Fruit fly (Drosophila melanogaster) whole organism, wandering third instar larva: ENCODE data around the gene trol.

Experiments
- Abd-B ChIP-seq: fragments of >200 bp; optimal IDR thresholded peaks from 2 replicates; lab custom pipeline; 2017; ENCODE audit warnings: missing biosample characterization, missing genetic modification characterization
- Dfd ChIP-seq: fragments of >200 bp; optimal IDR thresholded peaks from 2 replicates; lab custom pipeline; 2017; ENCODE audit warnings: missing biosample characterization, missing genetic modification characterization
- Myc ChIP-seq: fragments of >200 bp; optimal IDR thresholded peaks from 2 replicates; lab custom pipeline; 2017
- OdsH ChIP-seq: fragments of 200-800 bp; sonication (Bioruptor generic); optimal IDR thresholded peaks from 2 replicates; lab custom pipeline; 2016; ENCODE audit warnings: missing biosample characterization, mild to moderate bottlenecking, missing genetic modification characterization
- brk ChIP-seq: fragments of 200-800 bp; sonication (Bioruptor generic); optimal IDR thresholded peaks from 2 replicates; lab custom pipeline; 2016; ENCODE audit warnings: missing biosample characterization, mild to moderate bottlenecking, missing genetic modification characterization
- dl ChIP-seq, 2 experiments: fragments of 175-275, 200-275 bp in 1 of 2; fragments of 200-275 bp in 1 of 2; sonication (Bioruptor generic); optimal IDR thresholded peaks; lab custom pipeline; 2018; ENCODE audit warnings: mild to moderate bottlenecking in 2 of 2, missing biosample characterization in 2 of 2, missing genetic modification characterization in 2 of 2, moderate library complexity in 2 of 2; ENCODE audit not compliant: partially characterized antibody in 2 of 2, insufficient read depth in 1 of 2
- dsf ChIP-seq: sonication (Bioruptor generic); optimal IDR thresholded peaks from 2 replicates; lab custom pipeline; 2016; ENCODE audit warnings: missing biosample characterization, missing genetic modification characterization, borderline replicate concordance
- h ChIP-seq: fragments of 200-800 bp; sonication (Bioruptor generic); optimal IDR thresholded peaks from 3 replicates; lab custom pipeline; 2016; ENCODE audit warnings: missing biosample characterization, mild to moderate bottlenecking, missing genetic modification characterization
- pan ChIP-seq: fragments of >200 bp; optimal IDR thresholded peaks from 2 replicates; lab custom pipeline; 2017
- psq ChIP-seq: fragments of 200-800 bp; sonication (Bioruptor generic); optimal IDR thresholded peaks from 3 replicates; lab custom pipeline; 2017; ENCODE audit warnings: missing biosample characterization, mild to moderate bottlenecking, missing genetic modification characterization, moderate library complexity
- usp ChIP-seq: fragments of >200 bp; optimal IDR thresholded peaks from 2 replicates; lab custom pipeline; 2017; ENCODE audit warnings: missing biosample characterization, missing genetic modification characterization

DNA sequence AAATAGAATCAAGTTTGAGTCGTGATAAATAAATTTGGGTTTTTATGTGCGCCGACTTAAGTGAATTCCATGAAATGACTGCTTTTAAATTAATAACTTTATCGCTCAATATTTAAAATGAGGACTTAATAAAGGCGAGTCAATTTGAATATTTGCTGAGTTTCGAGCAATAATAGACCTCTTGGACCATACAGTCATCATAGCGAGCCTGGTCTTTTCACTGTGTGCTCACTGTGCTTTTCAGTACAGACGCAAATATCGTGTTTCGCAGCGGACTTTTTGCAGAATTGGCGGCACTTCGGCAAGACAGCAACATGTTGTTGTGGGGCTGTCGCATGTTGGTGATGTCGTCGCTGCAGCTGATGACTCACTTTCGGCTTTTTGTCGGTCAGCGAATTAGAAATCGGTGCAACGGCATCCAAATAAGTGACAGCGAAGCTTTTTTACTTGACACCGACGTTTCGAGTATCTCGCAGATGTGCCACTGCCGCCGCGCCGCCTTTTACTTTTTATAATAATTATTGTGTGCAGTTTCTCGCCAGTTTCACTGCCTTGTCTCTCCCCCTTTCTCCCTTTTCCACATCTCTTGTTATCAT, 87.3 kb downstream of the trol start:
- TF ChIP-seq Myc (lab: Kevin White, UChicago) = no peak
- TF ChIP-seq usp (GFP tag; lab: Kevin White, UChicago) = no peak
- TF ChIP-seq Dfd (GFP tag; lab: Kevin White, UChicago) = no peak
- TF ChIP-seq dsf = no peak
- TF ChIP-seq dl (GFP tag; optimal IDR thresholded peaks at IDR 0.05; lab: Kevin White, UChicago; ENCODE audit: insufficient read depth in 1 of 2, partially characterized antibody in 2 of 2) = no peak
- TF ChIP-seq psq (GFP tag; lab: Kevin White, UChicago) = no peak
- TF ChIP-seq pan (lab: Kevin White, UChicago) = no peak
- no peak for TF ChIP-seq OdsH (GFP tag; lab: Kevin White, UChicago)
- no peak for TF ChIP-seq brk (GFP tag; lab: Kevin White, UChicago)
- TF ChIP-seq Abd-B (GFP tag; lab: Kevin White, UChicago) = no peak
- no peak for TF ChIP-seq h
